Worm (Caenorhabditis elegans) whole organism, L4/young adult: Measurements from ENCODE around the gene F26F2.8.

Experiments used
- W03F9.2 ChIP-seq: fragments of 150-350 bp; optimal IDR thresholded peaks from 2 replicates; lab custom pipeline; 2014; ENCODE audit warnings: missing biosample characterization, missing genetic modification characterization
- dao-5 ChIP-seq: sonication (generic microtip); optimal IDR thresholded peaks from 2 replicates; lab custom pipeline; 2016; ENCODE audit warnings: missing genotype, missing genetic modification characterization, moderate library complexity, missing compliant biosample characterization
- him-1 ChIP-seq: sonication (generic microtip); optimal IDR thresholded peaks from 2 replicates; lab custom pipeline; 2016; ENCODE audit warnings: missing genotype, missing genetic modification reagents, missing genetic modification characterization, missing compliant biosample characterization

- TF ChIP-seq him-1 (tag; lab: Kevin White, UChicago) (no peak), dao-5 (tag; lab: Kevin White, UChicago) (no peak), W03F9.2 (no peak)
Observed at ce11 chrV:20597076-20597475, 17.7 kb downstream of the F26F2.8 start, which contains the start of gene F46B3.1.
